Worm (Caenorhabditis elegans) whole organism, L4 larva: ENCODE results near the gene mig-21.

Source experiments
- D1046.2 ChIP-seq: fragments of 200-800 bp; sonication (Bioruptor generic); IDR thresholded peaks from 2 replicates; pipeline ENCODE4 v1.3.6; 2022; ENCODE audit warnings: missing genetic modification characterization, missing compliant biosample characterization
- F26F4.8 ChIP-seq: fragments of 200-800 bp; sonication (Bioruptor generic); conservative IDR thresholded peaks from 2 replicates; pipeline ENCODE4 v1.3.6; 2022; ENCODE audit warnings: missing genetic modification characterization, missing compliant biosample characterization
- ama-1 ChIP-seq: fragments of 150-350 bp; optimal IDR thresholded peaks from 2 replicates; lab custom pipeline; 2014; ENCODE audit warnings: inconsistent platforms, mixed read lengths
- lir-3 ChIP-seq: sonication (generic microtip); optimal IDR thresholded peaks from 2 replicates; lab custom pipeline; 2016; ENCODE audit warnings: mild to moderate bottlenecking, missing genetic modification characterization, missing compliant biosample characterization
- nhr-237 ChIP-seq: sonication (generic microtip); optimal IDR thresholded peaks from 2 replicates; lab custom pipeline; 2017; ENCODE audit warnings: missing biosample characterization, missing genetic modification characterization
- ztf-11 ChIP-seq: fragments of 150-350 bp; optimal IDR thresholded peaks from 2 replicates; lab custom pipeline; 2014; ENCODE audit warnings: missing biosample characterization, missing genetic modification characterization

- TF ChIP-seq nhr-237 (tag; lab: Kevin White, UChicago) = no peak
- TF ChIP-seq ztf-11 (tag; lab: Kevin White, UChicago) = no peak
- TF ChIP-seq D1046.2 (GFP tag; lab: Robert Waterston, UW) = no peak
- TF ChIP-seq ama-1 (lab: Kevin White, UChicago) = no peak
- no peak for TF ChIP-seq F26F4.8 (GFP tag; lab: Robert Waterston, UW)
- no peak for TF ChIP-seq lir-3
Measured at ce11 chrIII:5836816-5837215, 41.4 kb downstream of the mig-21 start, which contains the start of gene W04D12.1.
